Fruit fly (Drosophila melanogaster) whole organism, embryonic: ENCODE data around the gene CG33483.

ENCODE experiments used
- Blimp-1 ChIP-seq: fragments of 200-800 bp; sonication (Bioruptor generic); optimal IDR thresholded peaks from 3 replicates; lab custom pipeline; 2018; ENCODE audit warnings: missing biosample characterization, missing genetic modification characterization, mild to moderate bottlenecking, moderate library complexity, missing genetic modification reagents
- CG10462 ChIP-seq: fragments of 200-800 bp; sonication (Bioruptor generic); optimal IDR thresholded peaks from 2 replicates; lab custom pipeline; 2016; ENCODE audit warnings: missing biosample characterization, missing genetic modification characterization
- CG10979 ChIP-seq: fragments of 200-800 bp; sonication (Bioruptor generic); optimal IDR thresholded peaks from 2 replicates; lab custom pipeline; 2018; ENCODE audit warnings: missing biosample characterization, mild to moderate bottlenecking, missing genetic modification characterization, moderate library complexity
- CG11085 ChIP-seq: fragments of 200-800 bp; sonication (Bioruptor generic); IDR thresholded peaks from 2 replicates; pipeline ENCODE4 v1.3.6; 2022; ENCODE audit warnings: missing biosample characterization, missing genetic modification characterization
- CG11247 ChIP-seq: fragments of 200-800 bp; sonication (Bioruptor generic); IDR thresholded peaks from 2 replicates; pipeline ENCODE4 v1.3.6; 2022; ENCODE audit warnings: missing biosample characterization, missing genetic modification characterization
- CG12236 ChIP-seq: fragments of 200-800 bp; sonication (Bioruptor generic); optimal IDR thresholded peaks from 2 replicates; lab custom pipeline; 2016; ENCODE audit warnings: missing biosample characterization, missing genetic modification characterization
- CG14441 ChIP-seq: fragments of 200-800 bp; sonication (Bioruptor generic); IDR thresholded peaks from 2 replicates; pipeline ENCODE4 v1.3.6; 2022; ENCODE audit warnings: missing biosample characterization, missing genetic modification characterization
- CG1832 ChIP-seq: fragments of 200-800 bp; sonication (Bioruptor generic); optimal IDR thresholded peaks from 2 replicates; lab custom pipeline; 2017; ENCODE audit warnings: missing biosample characterization, mild to moderate bottlenecking, missing genetic modification characterization, inconsistent platforms
- CG18476 ChIP-seq: fragments of 200-800 bp; sonication (Bioruptor generic); optimal IDR thresholded peaks from 2 replicates; lab custom pipeline; 2016; ENCODE audit warnings: missing biosample characterization, mild to moderate bottlenecking, missing genetic modification characterization
- CG2129 ChIP-seq: fragments of 200-800 bp; sonication (Bioruptor generic); IDR thresholded peaks from 2 replicates; pipeline ENCODE4 v1.3.6; 2022; ENCODE audit warnings: missing biosample characterization, missing genetic modification characterization; ENCODE audit not compliant: partially characterized antibody
- CG2199 ChIP-seq: fragments of 200-800 bp; sonication (Bioruptor generic); IDR thresholded peaks from 3 replicates; pipeline ENCODE4 v1.3.6; 2022; ENCODE audit warnings: missing biosample characterization, missing genetic modification characterization
- CG6175 ChIP-seq: fragments of 200-800 bp; sonication (Bioruptor generic); IDR thresholded peaks from 3 replicates; pipeline ENCODE4 v1.3.6; 2022; ENCODE audit warnings: missing biosample characterization, missing genetic modification characterization
- CG6272 ChIP-seq: fragments of 200-800 bp; sonication (Bioruptor generic); IDR thresholded peaks from 2 replicates; pipeline ENCODE4 v1.3.6; 2022; ENCODE audit warnings: missing biosample characterization, missing genetic modification characterization
- CG6854 ChIP-seq: fragments of 200-800 bp; sonication (Bioruptor generic); optimal IDR thresholded peaks from 3 replicates; lab custom pipeline; 2017; ENCODE audit warnings: missing biosample characterization, mild to moderate bottlenecking, missing genetic modification characterization
- CG7372 ChIP-seq: fragments of 200-800 bp; sonication (Bioruptor generic); IDR thresholded peaks from 2 replicates; pipeline ENCODE4 v1.3.6; 2022; ENCODE audit warnings: missing biosample characterization, missing genetic modification characterization
- CG7839 ChIP-seq: fragments of 200-800 bp; sonication (Bioruptor generic); optimal IDR thresholded peaks from 3 replicates; lab custom pipeline; 2018; ENCODE audit warnings: missing biosample characterization, mild to moderate bottlenecking, missing genetic modification characterization, moderate library complexity
- CG8290 ChIP-seq, 3 experiments: fragments of 200-800 bp; sonication (Bioruptor generic); optimal IDR thresholded peaks; 2 replicates each; lab custom pipeline; 2016 to 2019; ENCODE audit warnings: missing biosample characterization in 3 of 3, missing genetic modification characterization in 3 of 3, mild to moderate bottlenecking in 2 of 3, moderate library complexity in 1 of 3
- CG8388 ChIP-seq: fragments of 200-800 bp; sonication (Bioruptor generic); optimal IDR thresholded peaks from 2 replicates; lab custom pipeline; 2019; ENCODE audit warnings: missing biosample characterization, mild to moderate bottlenecking, missing genetic modification characterization, moderate library complexity
- CG9215 ChIP-seq: fragments of 200-800 bp; sonication (Bioruptor generic); IDR thresholded peaks from 2 replicates; pipeline ENCODE4 v1.3.6; 2022; ENCODE audit warnings: missing biosample characterization, missing genetic modification characterization
- Chrac-16 ChIP-seq: fragments of 200-800 bp; sonication (Bioruptor generic); optimal IDR thresholded peaks from 3 replicates; lab custom pipeline; 2016; ENCODE audit warnings: missing biosample characterization, missing genetic modification characterization
- Ets65A ChIP-seq: fragments of 200-800 bp; sonication (Bioruptor generic); peaks from one replicate; lab custom pipeline; 2016; ENCODE audit warnings: missing biosample characterization, missing genetic modification characterization
- HLH3B ChIP-seq: fragments of 200-800 bp; sonication (Bioruptor generic); IDR thresholded peaks from 2 replicates; pipeline ENCODE4 v1.3.6; 2022; ENCODE audit warnings: missing biosample characterization, missing genetic modification characterization
- HLH54F ChIP-seq: fragments of 200-800 bp; sonication (Bioruptor generic); optimal IDR thresholded peaks from 3 replicates; lab custom pipeline; 2016; ENCODE audit warnings: missing biosample characterization, missing genetic modification characterization
- Hmx ChIP-seq: fragments of 200-800 bp; sonication (Bioruptor generic); optimal IDR thresholded peaks from 2 replicates; lab custom pipeline; 2016; ENCODE audit warnings: missing biosample characterization, missing genetic modification characterization
- Lhr ChIP-seq: fragments of 200-800 bp; sonication (Bioruptor generic); optimal IDR thresholded peaks from 3 replicates; lab custom pipeline; 2017; ENCODE audit warnings: mild to moderate bottlenecking, missing biosample characterization, missing genetic modification reagents, missing genetic modification characterization
- Med ChIP-seq: fragments of 200-800 bp; sonication (Bioruptor generic); peaks from one replicate; lab custom pipeline; 2016; ENCODE audit warnings: missing biosample characterization, missing genetic modification characterization, mild to moderate bottlenecking, inconsistent platforms, moderate library complexity
- Mrtf ChIP-seq: fragments of 200-800 bp; sonication (Bioruptor generic); IDR thresholded peaks from 3 replicates; pipeline ENCODE4 v1.3.6; 2022; ENCODE audit warnings: missing biosample characterization, missing genetic modification characterization
- Nf-YA ChIP-seq: fragments of 200-800 bp; sonication (Bioruptor generic); IDR thresholded peaks from 2 replicates; pipeline ENCODE4 v1.3.6; 2022; ENCODE audit warnings: missing biosample characterization, missing genetic modification characterization
- Usf ChIP-seq: fragments of 200-800 bp; sonication (Bioruptor generic); optimal IDR thresholded peaks from 2 replicates; lab custom pipeline; 2017; ENCODE audit warnings: missing genotype, missing biosample characterization, missing genetic modification characterization
- Xrp1 ChIP-seq: fragments of 200-800 bp; sonication (Bioruptor generic); IDR thresholded peaks from 2 replicates; pipeline ENCODE4 v1.3.6; 2022; ENCODE audit warnings: missing biosample characterization, missing genetic modification characterization
- amos ChIP-seq: fragments of 200-800 bp; sonication (Bioruptor generic); IDR thresholded peaks from 2 replicates; pipeline ENCODE4 v1.3.6; 2022; ENCODE audit warnings: missing biosample characterization, missing genetic modification characterization; ENCODE audit not compliant: partially characterized antibody
- ci ChIP-seq: fragments of 200-800 bp; sonication (Bioruptor generic); IDR thresholded peaks from 3 replicates; pipeline ENCODE4 v1.3.6; 2022; ENCODE audit warnings: missing biosample characterization, missing genetic modification characterization
- crol ChIP-seq: fragments of 200-800 bp; sonication (Bioruptor generic); IDR thresholded peaks from 2 replicates; pipeline ENCODE4 v1.3.6; 2022; ENCODE audit warnings: missing biosample characterization, missing genetic modification characterization
- emc ChIP-seq: fragments of 200-800 bp; sonication (Bioruptor generic); optimal IDR thresholded peaks from 2 replicates; lab custom pipeline; 2016; ENCODE audit warnings: missing biosample characterization, missing genetic modification characterization
- ewg ChIP-seq: fragments of 200-800 bp; sonication (Bioruptor generic); optimal IDR thresholded peaks from 3 replicates; lab custom pipeline; 2017; ENCODE audit warnings: mild to moderate bottlenecking, missing biosample characterization, missing genetic modification reagents, missing genetic modification characterization
- gcm ChIP-seq: fragments of 200-800 bp; sonication (Bioruptor generic); optimal IDR thresholded peaks from 2 replicates; lab custom pipeline; 2019; ENCODE audit warnings: missing biosample characterization, mild to moderate bottlenecking, missing genetic modification characterization, moderate library complexity
- gfzf ChIP-seq: fragments of 200-800 bp; sonication (Bioruptor generic); optimal IDR thresholded peaks from 2 replicates; lab custom pipeline; 2016; ENCODE audit warnings: missing biosample characterization, mild to moderate bottlenecking, missing genetic modification characterization, moderate library complexity
- ind ChIP-seq: fragments of 200-800 bp; sonication (Bioruptor generic); optimal IDR thresholded peaks from 3 replicates; lab custom pipeline; 2016; ENCODE audit warnings: missing biosample characterization, missing genetic modification characterization
- kah ChIP-seq: fragments of 200-800 bp; sonication (Bioruptor generic); optimal IDR thresholded peaks from 2 replicates; lab custom pipeline; 2018; ENCODE audit warnings: missing biosample characterization, mild to moderate bottlenecking, missing genetic modification characterization
- nerfin-1 ChIP-seq: fragments of 200-800 bp; sonication (Bioruptor generic); optimal IDR thresholded peaks from 3 replicates; lab custom pipeline; 2019; ENCODE audit warnings: missing biosample characterization, mild to moderate bottlenecking, missing genetic modification characterization, moderate library complexity
- onecut ChIP-seq: fragments of 200-800 bp; sonication (Bioruptor generic); IDR thresholded peaks from 2 replicates; pipeline ENCODE4 v1.3.6; 2022; ENCODE audit warnings: missing biosample characterization, missing genetic modification characterization
- pho ChIP-seq: fragments of 200-800 bp; sonication (Bioruptor generic); optimal IDR thresholded peaks from 2 replicates; lab custom pipeline; 2016; ENCODE audit warnings: missing biosample characterization, missing genetic modification characterization
- rib ChIP-seq: fragments of 200-800 bp; sonication (Bioruptor generic); IDR thresholded peaks from 2 replicates; pipeline ENCODE4 v1.3.6; 2022; ENCODE audit warnings: missing biosample characterization, missing genetic modification characterization
- sens ChIP-seq: fragments of 200-800 bp; sonication (Bioruptor generic); peaks from one replicate; lab custom pipeline; 2016; ENCODE audit warnings: missing biosample characterization, missing genetic modification characterization
- so ChIP-seq: fragments of 200-800 bp; sonication (Bioruptor generic); IDR thresholded peaks from 3 replicates; pipeline ENCODE4 v1.3.6; 2022; ENCODE audit warnings: missing biosample characterization, missing genetic modification characterization
- yki ChIP-seq: fragments of >200 bp; optimal IDR thresholded peaks from 3 replicates; lab custom pipeline; 2018
- zf30C ChIP-seq: fragments of 200-800 bp; sonication (Bioruptor generic); optimal IDR thresholded peaks from 3 replicates; lab custom pipeline; 2018; ENCODE audit warnings: missing biosample characterization, mild to moderate bottlenecking, missing genetic modification characterization

Gene CG33483

DNA sequence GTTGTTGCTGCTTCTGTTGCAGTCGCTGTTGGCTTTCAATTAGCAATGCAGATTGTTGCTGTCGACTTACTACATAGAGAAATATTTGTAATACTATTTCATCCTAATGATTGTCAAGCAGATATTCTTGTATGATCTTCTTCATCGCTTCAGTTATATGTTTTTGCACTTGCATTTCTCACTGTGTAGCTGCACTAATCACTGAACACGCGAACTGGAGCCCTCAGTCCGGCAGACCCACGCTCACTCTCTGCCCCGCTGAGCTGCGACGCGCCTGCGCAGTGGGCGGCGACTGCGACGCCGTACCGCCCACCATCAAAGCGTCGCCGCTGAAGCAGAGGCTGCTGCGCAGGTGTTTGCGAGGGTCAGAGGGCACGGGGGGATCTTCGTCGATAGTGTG is 27.3 kb downstream of the CG33483 start (continued):
- TF ChIP-seq nerfin-1 (tag; lab: Kevin White, UChicago) (no peak), CG7372 (GFP tag; lab: Robert Waterston, UW) (no peak), CG10462 (GFP tag; lab: Kevin White, UChicago) (no peak), ci (GFP tag; lab: Robert Waterston, UW) (peak; percentile 63; the same call in 2 of the 3 replicates), rib (GFP tag; lab: Robert Waterston, UW) (no peak), ind (GFP tag; lab: Kevin White, UChicago) (no peak), CG2199 (GFP tag; lab: Robert Waterston, UW) (no peak), CG6854 (GFP tag; lab: Kevin White, UChicago) (no peak), gcm (GFP tag; lab: Kevin White, UChicago) (no peak), CG12236 (GFP tag; lab: Kevin White, UChicago) (no peak), HLH3B (peak; percentile 32; the same call in 1 of the 2 replicates), onecut (no peak), amos (no peak), emc (GFP tag; lab: Kevin White, UChicago) (no peak), CG8388 (GFP tag; lab: Kevin White, UChicago) (peak; percentile 15), CG6175 (GFP tag; lab: Robert Waterston, UW) (no peak), Nf-YA (GFP tag; lab: Robert Waterston, UW) (no peak)

dm6 chr3R:30872301-30873044 is 29.5 kb downstream of the CG33483 start, which contains the start of gene CG15545:
Gene CG15545, minus strand, starts transcription at chr3R:30872351.
- TF ChIP-seq CG10979 (tag; lab: Kevin White, UChicago) (no peak), Blimp-1 (peak; percentile 21), sens (GFP tag; lab: Kevin White, UChicago) (peak; percentile 60), yki (no peak), Mrtf (0 out of 3 replicates have a peak, but pooled peaks have one; percentile 9)
- TF ChIP-seq, all 482 proteins: peak for 3

DNA sequence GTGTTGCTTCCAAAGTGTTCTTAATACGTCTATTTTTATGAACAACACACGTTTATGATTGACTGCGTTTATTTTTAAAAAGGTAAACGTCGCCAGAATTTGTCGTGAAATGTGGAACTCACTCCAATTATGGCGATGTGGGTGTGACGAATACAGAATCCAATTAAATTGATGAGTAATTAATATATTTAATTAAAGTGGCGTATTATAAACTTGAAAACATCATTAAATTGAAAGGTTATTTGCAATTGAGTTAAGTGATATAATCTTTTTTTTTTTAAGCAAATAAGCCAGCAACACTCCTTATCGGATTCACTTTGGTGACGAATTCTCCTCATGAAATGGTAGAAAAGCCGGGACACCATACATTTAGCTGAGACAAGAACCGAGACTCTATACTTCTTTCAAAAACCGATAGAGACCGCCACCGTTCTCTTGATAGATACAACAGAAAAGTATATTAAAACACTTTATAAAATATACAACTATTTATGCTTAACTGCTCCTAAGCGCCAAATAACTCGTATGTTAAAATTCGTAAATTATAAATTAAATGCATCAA is 31.6 kb downstream of the CG33483 start:
- TF ChIP-seq crol, result no peak
- peak; percentile 35; the same call in 1 of the 2 replicates for TF ChIP-seq CG6272 (GFP tag; lab: Robert Waterston, UW)
- no peak for TF ChIP-seq so (GFP tag; lab: Robert Waterston, UW)
- TF ChIP-seq Med (GFP tag; lab: Kevin White, UChicago), result peak; percentile 73
- TF ChIP-seq CG2129 (GFP tag; lab: Robert Waterston, UW), result no peak
- TF ChIP-seq Xrp1 (GFP tag; lab: Robert Waterston, UW), result no peak
- no peak for TF ChIP-seq CG9215 (GFP tag; lab: Robert Waterston, UW)
- no peak for TF ChIP-seq Usf (GFP tag; lab: Kevin White, UChicago)
- TF ChIP-seq pho (GFP tag; lab: Kevin White, UChicago), result no peak
- peak; percentile 66 for TF ChIP-seq Ets65A (GFP tag; lab: Kevin White, UChicago)
- TF ChIP-seq kah (GFP tag; lab: Kevin White, UChicago), result no peak
- no peak for TF ChIP-seq CG18476 (GFP tag; lab: Kevin White, UChicago)
- TF ChIP-seq ewg (GFP tag; lab: Kevin White, UChicago), result no peak
- TF ChIP-seq Lhr (GFP tag; lab: Kevin White, UChicago), result peak; percentile 16
- peak; percentile 60 for TF ChIP-seq CG8290 (GFP tag; optimal IDR thresholded peaks at IDR 0.05; lab: Kevin White, UChicago)
- peak in 1 of 2 experiments; percentile 29 for TF ChIP-seq CG8290 (tag; optimal IDR thresholded peaks at IDR 0.05; lab: Kevin White, UChicago)
- TF ChIP-seq CG11247 (GFP tag; lab: Robert Waterston, UW), result no peak
- no peak for TF ChIP-seq CG14441 (GFP tag; lab: Robert Waterston, UW)
- TF ChIP-seq HLH54F (GFP tag; lab: Kevin White, UChicago), result no peak
- 0 out of 2 replicates have a peak, but pooled peaks have one; percentile 16 for TF ChIP-seq CG11085 (GFP tag; lab: Robert Waterston, UW)
- peak; percentile 2 for TF ChIP-seq gfzf (GFP tag; lab: Kevin White, UChicago)
- TF ChIP-seq CG7839, result peak; percentile 33
- TF ChIP-seq zf30C (GFP tag; lab: Kevin White, UChicago), result no peak
- TF ChIP-seq Hmx (GFP tag; lab: Kevin White, UChicago), result no peak
- TF ChIP-seq CG1832 (GFP tag; lab: Kevin White, UChicago), result no peak
- peak; percentile 11 for TF ChIP-seq Chrac-16
